Fruit fly (Drosophila melanogaster) whole organism, adult: ENCODE measurements around the gene CG9521.

ENCODE experiments used
- CG11617 ChIP-seq: fragments of 200-800 bp; sonication (Bioruptor generic); optimal IDR thresholded peaks from 2 replicates; lab custom pipeline; 2017; ENCODE audit warnings: mild to moderate bottlenecking, missing biosample characterization, missing genetic modification reagents, missing genetic modification characterization
- CG12768 ChIP-seq: fragments of 200-800 bp; sonication (Bioruptor generic); optimal IDR thresholded peaks from 2 replicates; lab custom pipeline; 2017; ENCODE audit warnings: missing biosample characterization, missing genetic modification characterization, mild to moderate bottlenecking, moderate library complexity, missing genetic modification reagents
- CG14711 ChIP-seq: fragments of 200-800 bp; sonication (Bioruptor generic); optimal IDR thresholded peaks from 2 replicates; lab custom pipeline; 2018; ENCODE audit warnings: missing biosample characterization, mild to moderate bottlenecking, missing genetic modification characterization, moderate library complexity
- CG1620 ChIP-seq: fragments of 200-800 bp; sonication (Bioruptor generic); optimal IDR thresholded peaks from 2 replicates; lab custom pipeline; 2016; ENCODE audit warnings: missing biosample characterization, missing genetic modification characterization
- CG33017 ChIP-seq: fragments of 200-800 bp; sonication (Bioruptor generic); optimal IDR thresholded peaks from 2 replicates; lab custom pipeline; 2018; ENCODE audit warnings: missing biosample characterization, mild to moderate bottlenecking, missing genetic modification characterization, moderate library complexity
- CG5204 ChIP-seq: fragments of 200-800 bp; sonication (Bioruptor generic); optimal IDR thresholded peaks from 2 replicates; lab custom pipeline; 2016; ENCODE audit warnings: missing biosample characterization, missing genetic modification characterization
- CG7045 ChIP-seq: fragments of 200-800 bp; sonication (Bioruptor generic); optimal IDR thresholded peaks from 2 replicates; lab custom pipeline; 2017; ENCODE audit warnings: missing biosample characterization, mild to moderate bottlenecking, missing genetic modification characterization
- CG7101 ChIP-seq: fragments of 200-800 bp; sonication (Bioruptor generic); optimal IDR thresholded peaks from 2 replicates; lab custom pipeline; 2018; ENCODE audit warnings: missing biosample characterization, mild to moderate bottlenecking, missing genetic modification characterization, moderate library complexity
- Clk ChIP-seq: fragments of 200-800 bp; sonication (Bioruptor generic); optimal IDR thresholded peaks from 2 replicates; lab custom pipeline; 2017; ENCODE audit warnings: missing biosample characterization, missing genetic modification characterization
- Crg-1 ChIP-seq: fragments of 200-800 bp; sonication (Bioruptor generic); optimal IDR thresholded peaks from 2 replicates; lab custom pipeline; 2016; ENCODE audit warnings: missing biosample characterization, missing genetic modification characterization
- Hr96 ChIP-seq: fragments of 200-800 bp; sonication (Bioruptor generic); optimal IDR thresholded peaks from 2 replicates; lab custom pipeline; 2016; ENCODE audit warnings: missing biosample characterization, missing genetic modification characterization
- Mnt ChIP-seq: fragments of 200-800 bp; sonication (Bioruptor generic); optimal IDR thresholded peaks from 2 replicates; lab custom pipeline; 2016; ENCODE audit warnings: missing biosample characterization, mild to moderate bottlenecking, missing genetic modification characterization
- bab1 ChIP-seq: fragments of 200-800 bp; sonication (Bioruptor generic); optimal IDR thresholded peaks from 3 replicates; lab custom pipeline; 2019; ENCODE audit warnings: missing biosample characterization, mild to moderate bottlenecking, missing genetic modification characterization, moderate library complexity
- cic ChIP-seq: fragments of 200-800 bp; sonication (Bioruptor generic); optimal IDR thresholded peaks from 2 replicates; lab custom pipeline; 2017; ENCODE audit warnings: missing biosample characterization, mild to moderate bottlenecking, missing genetic modification characterization, moderate library complexity
- cnc ChIP-seq, 2 experiments: fragments of >200 bp; optimal IDR thresholded peaks; 2 replicates each; lab custom pipeline; 2017
- kay ChIP-seq: fragments of 200-800 bp; sonication (Bioruptor generic); peaks from one replicate; lab custom pipeline; 2016; ENCODE audit warnings: missing biosample characterization, missing genetic modification characterization, borderline replicate concordance
- ovo ChIP-seq: fragments of 200-800 bp; sonication (Bioruptor generic); optimal IDR thresholded peaks from 2 replicates; lab custom pipeline; 2016; ENCODE audit warnings: missing biosample characterization, missing genetic modification characterization
- pad ChIP-seq: fragments of 200-800 bp; sonication (Bioruptor generic); optimal IDR thresholded peaks from 3 replicates; lab custom pipeline; 2017; ENCODE audit warnings: missing biosample characterization, missing genetic modification characterization, mild to moderate bottlenecking, moderate library complexity, missing genetic modification reagents
- tj ChIP-seq: fragments of 200-800 bp; sonication (Bioruptor generic); optimal IDR thresholded peaks from 3 replicates; lab custom pipeline; 2017; ENCODE audit warnings: missing biosample characterization, mild to moderate bottlenecking, missing genetic modification characterization, moderate library complexity
- toe ChIP-seq: fragments of 200-800 bp; sonication (Bioruptor generic); optimal IDR thresholded peaks from 2 replicates; lab custom pipeline; 2016; ENCODE audit warnings: missing biosample characterization, missing genetic modification characterization

Gene CG9521

DNA sequence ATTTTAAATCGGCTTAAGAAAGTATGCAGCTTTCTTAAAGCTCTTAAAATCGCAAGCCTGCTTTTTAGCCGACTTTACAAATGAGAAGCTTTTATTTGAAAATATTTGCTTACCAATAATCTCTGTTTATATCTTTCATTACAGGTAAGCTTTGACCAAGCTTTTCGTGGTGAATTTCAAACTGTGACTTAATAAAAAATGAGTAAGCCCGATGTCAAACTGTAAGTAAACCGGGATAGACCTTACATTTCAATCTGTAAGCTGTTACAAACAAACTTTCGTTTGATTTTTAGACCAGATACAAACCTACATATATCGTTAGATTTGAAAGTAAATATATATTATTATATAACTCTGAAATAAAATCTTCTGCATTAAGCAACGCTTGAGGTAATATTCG is 32.5 kb upstream of the CG9521 start:
- TF ChIP-seq tj (GFP tag; lab: Kevin White, UChicago): no peak
- TF ChIP-seq CG7101 (tag; lab: Kevin White, UChicago): no peak
- no peak for TF ChIP-seq Hr96 (GFP tag; lab: Kevin White, UChicago)
- TF ChIP-seq kay: peak; percentile 8
- no peak for TF ChIP-seq CG12768 (GFP tag; lab: Kevin White, UChicago)
- no peak for TF ChIP-seq CG33017
- no peak for TF ChIP-seq CG14711 (tag; lab: Kevin White, UChicago)
- TF ChIP-seq CG11617 (GFP tag; lab: Kevin White, UChicago): no peak

DNA sequence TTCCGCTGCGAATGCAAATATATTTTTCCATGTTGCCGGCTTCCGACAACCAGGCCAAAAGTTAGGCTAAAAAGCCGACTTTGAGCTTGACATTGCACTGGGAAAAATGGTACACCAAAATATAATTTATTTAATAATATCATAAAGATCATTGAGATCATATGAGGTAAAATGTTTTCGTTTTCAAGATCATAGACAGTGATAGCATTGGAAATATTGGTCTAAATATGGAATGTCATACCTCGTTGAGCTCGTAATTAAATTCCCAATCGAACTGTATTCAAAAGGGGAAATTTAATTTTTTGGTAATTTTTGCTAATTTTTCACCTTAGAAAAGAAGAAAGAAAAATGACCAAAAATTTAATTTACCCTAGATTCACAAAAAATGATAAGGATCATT is 30.9 kb upstream of the CG9521 start:
- TF ChIP-seq Mnt: no peak
- no peak for TF ChIP-seq bab1 (GFP tag; lab: Kevin White, UChicago)
- no peak for TF ChIP-seq CG12768 (GFP tag; lab: Kevin White, UChicago)
- TF ChIP-seq CG7045 (GFP tag; lab: Kevin White, UChicago): no peak
- no peak for TF ChIP-seq CG7101 (tag; lab: Kevin White, UChicago)
- no peak for TF ChIP-seq kay
- TF ChIP-seq ovo (GFP tag; lab: Kevin White, UChicago): no peak
- TF ChIP-seq cnc (optimal IDR thresholded peaks at IDR 0.05; lab: Kevin White, UChicago): no peak
- TF ChIP-seq CG14711 (tag; lab: Kevin White, UChicago): no peak
- no peak for TF ChIP-seq cic
- TF ChIP-seq CG5204 (GFP tag; lab: Kevin White, UChicago): no peak
- TF ChIP-seq toe (GFP tag; lab: Kevin White, UChicago): no peak
- no peak for TF ChIP-seq CG11617 (GFP tag; lab: Kevin White, UChicago)
- TF ChIP-seq CG33017: no peak

DNA sequence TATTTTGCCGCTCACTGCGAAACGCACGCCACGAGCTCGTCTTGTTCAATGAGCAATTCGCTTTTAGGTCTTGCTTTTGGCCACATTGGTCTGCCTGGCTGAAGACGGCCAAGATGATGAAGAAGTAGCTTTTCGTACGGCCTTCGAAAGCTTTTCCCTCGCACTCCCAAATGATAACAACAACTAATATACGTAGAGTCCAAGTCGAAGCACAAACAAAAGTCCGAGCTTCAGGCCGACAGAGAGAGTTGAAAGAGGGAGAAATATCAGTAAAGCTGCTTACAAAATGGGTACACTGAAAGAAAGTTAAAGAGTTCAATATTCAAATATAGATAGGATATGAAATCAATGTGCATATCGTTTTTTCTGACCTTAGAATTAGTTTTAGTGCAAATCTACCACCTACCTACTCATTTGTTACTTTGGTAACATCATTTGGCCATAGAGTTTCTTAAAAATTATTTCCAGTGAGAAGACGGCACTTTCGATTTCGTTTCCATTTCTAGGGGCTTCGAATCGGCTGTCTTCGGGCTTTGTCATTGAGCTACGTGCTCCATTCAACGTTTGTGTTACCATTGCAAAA is 29.6 kb upstream of the CG9521 start, which contains the start of the genes CG45064 and CG45065:
CG45064 (minus strand) TSS at position 51 of the 583 bp plus-strand sequence.
CG45065 (minus strand) TSS at position 51 of the 583 bp plus-strand sequence.
- TF ChIP-seq CG1620 (GFP tag; lab: Kevin White, UChicago) (no peak), Mnt (no peak), CG7101 (tag; lab: Kevin White, UChicago) (peak; percentile 3), pad (GFP tag; lab: Kevin White, UChicago) (no peak), Hr96 (GFP tag; lab: Kevin White, UChicago) (no peak), bab1 (GFP tag; lab: Kevin White, UChicago) (peak; percentile 54), cic (no peak), CG7045 (GFP tag; lab: Kevin White, UChicago) (no peak)

DNA sequence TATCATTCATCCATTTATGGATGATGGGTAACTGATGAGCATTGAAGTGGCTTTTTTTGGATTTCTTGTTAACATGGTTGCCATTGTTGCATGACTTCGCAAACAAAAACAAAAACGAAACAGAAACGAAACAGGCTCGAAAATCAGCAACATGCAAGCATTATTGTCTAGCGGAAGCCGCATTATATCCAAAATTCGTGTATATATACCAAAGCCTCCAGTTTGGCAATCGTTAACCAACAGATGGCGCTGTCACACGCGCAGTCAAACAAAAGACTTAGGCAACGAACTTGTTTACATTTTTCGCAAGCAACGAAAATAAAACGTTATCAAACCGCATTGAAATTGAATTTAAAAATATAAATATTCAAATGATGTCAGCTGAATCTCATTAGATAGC is 25.8 kb upstream of the CG9521 start:
- no peak for TF ChIP-seq pad (GFP tag; lab: Kevin White, UChicago)
- TF ChIP-seq Mnt: no peak
- no peak for TF ChIP-seq CG33017
- no peak for TF ChIP-seq toe (GFP tag; lab: Kevin White, UChicago)
- TF ChIP-seq Crg-1: no peak
- TF ChIP-seq cnc (optimal IDR thresholded peaks at IDR 0.05; lab: Kevin White, UChicago): no peak
- TF ChIP-seq Hr96 (GFP tag; lab: Kevin White, UChicago): no peak
- TF ChIP-seq CG14711 (tag; lab: Kevin White, UChicago): no peak
- no peak for TF ChIP-seq CG1620 (GFP tag; lab: Kevin White, UChicago)
- no peak for TF ChIP-seq CG7101 (tag; lab: Kevin White, UChicago)
- TF ChIP-seq bab1 (GFP tag; lab: Kevin White, UChicago): no peak
- TF ChIP-seq tj (GFP tag; lab: Kevin White, UChicago): no peak
- TF ChIP-seq cic: no peak
- no peak for TF ChIP-seq CG12768 (GFP tag; lab: Kevin White, UChicago)

DNA sequence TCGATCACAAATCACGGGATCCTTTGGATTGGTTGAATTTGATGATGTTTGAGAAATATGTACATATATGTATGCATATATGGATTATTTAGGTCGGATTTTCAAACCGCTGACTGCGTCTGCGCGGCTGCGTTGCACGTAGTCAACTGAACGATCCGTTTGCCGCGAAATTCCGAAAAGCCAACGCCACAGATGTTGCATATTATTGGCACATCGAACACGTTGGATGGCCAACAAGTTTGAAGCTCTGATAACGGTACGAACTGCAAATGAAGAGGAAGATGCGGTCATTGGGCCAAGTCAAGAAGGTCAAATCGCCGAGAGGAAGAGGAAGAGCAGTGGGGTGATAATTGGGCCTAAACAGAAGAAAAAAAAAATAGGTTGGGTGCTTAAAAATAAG is 18.0 kb upstream of the CG9521 start, which contains the start of gene CG9518:
CG9518 (minus strand) TSS at position 154 of the 400 bp plus-strand sequence.
- TF ChIP-seq CG1620 (GFP tag; lab: Kevin White, UChicago): no peak
- no peak for TF ChIP-seq CG14711 (tag; lab: Kevin White, UChicago)
- no peak for TF ChIP-seq CG7101 (tag; lab: Kevin White, UChicago)
- TF ChIP-seq ovo (GFP tag; lab: Kevin White, UChicago): no peak
- TF ChIP-seq Clk (GFP tag; lab: Kevin White, UChicago): no peak
- no peak for TF ChIP-seq tj (GFP tag; lab: Kevin White, UChicago)
- no peak for TF ChIP-seq toe (GFP tag; lab: Kevin White, UChicago)
- no peak for TF ChIP-seq bab1 (GFP tag; lab: Kevin White, UChicago)
- TF ChIP-seq CG5204 (GFP tag; lab: Kevin White, UChicago): no peak
- TF ChIP-seq Crg-1: no peak
- no peak for TF ChIP-seq cic
- no peak for TF ChIP-seq kay
- TF ChIP-seq CG11617 (GFP tag; lab: Kevin White, UChicago): no peak
- no peak for TF ChIP-seq pad (GFP tag; lab: Kevin White, UChicago)
- TF ChIP-seq CG33017: no peak

DNA sequence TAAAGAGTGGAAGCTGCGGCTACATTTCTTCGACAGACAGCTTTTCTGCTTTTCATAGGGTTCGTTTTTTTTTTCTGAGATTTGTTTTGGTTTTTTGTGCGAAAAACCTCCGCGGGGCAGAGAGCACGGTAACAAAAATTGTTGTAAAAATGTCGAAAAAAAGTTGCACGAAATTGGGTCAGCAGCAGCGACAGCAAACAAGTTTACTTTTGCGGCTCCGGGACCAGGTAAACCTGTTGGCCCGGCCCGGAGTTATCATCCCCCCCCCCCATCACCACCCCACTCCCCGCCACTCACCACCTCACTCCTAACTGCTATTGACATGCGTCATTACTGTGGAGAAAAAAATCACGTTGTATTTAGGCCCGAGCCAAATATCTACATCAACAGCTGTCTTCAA is 15.3 kb upstream of the CG9521 start:
- no peak for TF ChIP-seq tj (GFP tag; lab: Kevin White, UChicago)
- TF ChIP-seq pad (GFP tag; lab: Kevin White, UChicago): no peak
- no peak for TF ChIP-seq Hr96 (GFP tag; lab: Kevin White, UChicago)
- no peak for TF ChIP-seq bab1 (GFP tag; lab: Kevin White, UChicago)
- TF ChIP-seq cic: no peak
- TF ChIP-seq Clk (GFP tag; lab: Kevin White, UChicago): no peak
- TF ChIP-seq toe (GFP tag; lab: Kevin White, UChicago): no peak
- TF ChIP-seq kay: no peak
- no peak for TF ChIP-seq CG11617 (GFP tag; lab: Kevin White, UChicago)
- TF ChIP-seq CG7045 (GFP tag; lab: Kevin White, UChicago): no peak
- TF ChIP-seq Crg-1: no peak
- TF ChIP-seq CG7101 (tag; lab: Kevin White, UChicago): no peak
- TF ChIP-seq cnc (optimal IDR thresholded peaks at IDR 0.05; lab: Kevin White, UChicago): no peak
- no peak for TF ChIP-seq CG5204 (GFP tag; lab: Kevin White, UChicago)
- TF ChIP-seq Mnt: no peak
- TF ChIP-seq ovo (GFP tag; lab: Kevin White, UChicago): no peak
- no peak for TF ChIP-seq CG1620 (GFP tag; lab: Kevin White, UChicago)
- TF ChIP-seq CG12768 (GFP tag; lab: Kevin White, UChicago): no peak
- no peak for TF ChIP-seq CG14711 (tag; lab: Kevin White, UChicago)
- TF ChIP-seq CG33017: no peak
